Fruit fly (Drosophila melanogaster): ENCODE results near the gene Cp19.

Cp19 gene

DNA sequence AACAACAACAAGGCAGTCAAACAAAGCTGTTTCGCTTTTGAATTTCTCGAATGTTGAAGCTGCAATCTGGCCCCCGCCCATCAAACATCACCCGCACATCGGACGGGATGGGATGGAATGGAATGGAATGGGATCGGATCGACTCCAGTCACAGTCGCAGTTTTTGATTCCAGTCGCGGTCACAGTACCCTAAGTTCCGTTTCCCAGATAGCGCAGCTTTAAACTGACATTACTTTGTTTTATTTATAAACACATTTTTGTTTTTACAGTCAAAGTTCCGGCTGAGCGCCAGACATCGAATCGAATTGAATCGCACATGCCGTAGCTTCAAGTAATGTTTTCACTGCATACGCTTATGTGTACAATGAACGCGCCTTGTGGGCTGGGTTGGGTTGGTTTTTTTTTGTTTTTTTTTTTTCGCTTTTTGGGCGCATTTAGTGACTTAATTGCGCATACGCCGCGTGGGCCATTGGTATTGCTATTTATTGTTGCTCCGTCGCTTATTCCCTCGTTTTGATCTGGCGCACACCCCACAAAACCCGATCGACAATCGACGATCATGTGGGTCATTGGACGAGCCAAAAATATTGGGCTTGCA, 40.9 kb upstream of the Cp19 start (continued):
- TF ChIP-seq pan (optimal IDR thresholded peaks at IDR 0.05) (no peak), pan (GFP tag; optimal IDR thresholded peaks at IDR 0.05 in 1 of 2, IDR thresholded peaks at IDR 0.05 in 1 of 2) (peak in 1 of 2 experiments; percentile 24), eyg (GFP tag; optimal IDR thresholded peaks at IDR 0.05) (peak; percentile 15), repo (GFP tag; optimal IDR thresholded peaks at IDR 0.05) (no peak), Hr51 (GFP tag; optimal IDR thresholded peaks at IDR 0.05) (no peak), CG11085 (GFP tag; IDR thresholded peaks at IDR 0.05) (no peak), Ets65A (GFP tag) (peak; percentile 68), grau (tag; optimal IDR thresholded peaks at IDR 0.05) (no peak), CG17912 (GFP tag; optimal IDR thresholded peaks at IDR 0.05) (no peak), CG9932 (GFP tag; IDR thresholded peaks at IDR 0.05) (0 out of 2 replicates have a peak, but pooled peaks have one; percentile 7), CG9609 (GFP tag; optimal IDR thresholded peaks at IDR 0.05) (no peak), nom (GFP tag; optimal IDR thresholded peaks at IDR 0.05) (peak; percentile 5), Stat92E (GFP tag; optimal IDR thresholded peaks at IDR 0.05) (no peak), CG7372 (GFP tag; IDR thresholded peaks at IDR 0.05) (peak; percentile 32; the same call in 1 of the 2 replicates), chinmo (GFP tag; IDR thresholded peaks at IDR 0.05; ENCODE audit: partially characterized antibody) (peak; percentile 76; the same call in 1 of the 4 replicates), pfk (GFP tag; optimal IDR thresholded peaks at IDR 0.05) (peak; percentile 71)

DNA sequence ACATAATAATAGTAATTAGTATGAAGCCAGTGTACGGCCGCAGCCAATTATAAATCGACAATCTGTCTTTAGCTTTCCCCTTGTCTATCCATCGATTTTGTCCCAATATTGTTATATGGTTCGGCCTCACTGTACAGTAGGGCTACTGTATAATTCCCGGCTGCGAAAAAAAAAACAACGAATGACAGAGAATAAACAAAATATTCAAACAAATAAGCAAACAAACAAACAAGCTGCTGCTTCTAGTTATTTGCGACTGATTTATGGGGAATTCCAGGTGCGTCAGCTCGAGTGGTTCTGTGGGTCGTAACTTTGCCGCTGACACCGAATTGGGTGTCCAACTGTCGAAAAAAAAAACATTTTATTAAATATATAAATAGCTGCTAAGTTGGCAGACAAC, 40.0 kb upstream of the Cp19 start:
- TF ChIP-seq CG3281 (GFP tag; optimal IDR thresholded peaks at IDR 0.05) = peak; percentile 59
- TF ChIP-seq CG13296 (GFP tag; optimal IDR thresholded peaks at IDR 0.05) = peak; percentile 78
- peak; percentile 80 for TF ChIP-seq CG15514 (GFP tag; optimal IDR thresholded peaks at IDR 0.05)
- TF ChIP-seq Jarid2 (GFP tag; optimal IDR thresholded peaks at IDR 0.05) = peak; percentile 29
- TF ChIP-seq CG15696 (tag; optimal IDR thresholded peaks at IDR 0.05) = peak; percentile 51
- peak; percentile 40 for TF ChIP-seq her (GFP tag; optimal IDR thresholded peaks at IDR 0.05)
- TF ChIP-seq Pdp1 (GFP tag; optimal IDR thresholded peaks at IDR 0.05) = peak in 1 of 2 experiments; percentile 42
- peak; percentile 42 for TF ChIP-seq fd3F (GFP tag; optimal IDR thresholded peaks at IDR 0.05)
- 0 out of 2 replicates have a peak, but pooled peaks have one; percentile 7 for TF ChIP-seq slbo (GFP tag; IDR thresholded peaks at IDR 0.05)
- peak; percentile 4 for TF ChIP-seq CG18476 (GFP tag; optimal IDR thresholded peaks at IDR 0.05)
- peak; percentile 53; the same call in 1 of the 3 replicates for TF ChIP-seq CG11456 (GFP tag; IDR thresholded peaks at IDR 0.05)
- TF ChIP-seq CG15269 (tag; optimal IDR thresholded peaks at IDR 0.05) = peak; percentile 21
- TF ChIP-seq hkb (optimal IDR thresholded peaks at IDR 0.05) = no peak
- TF ChIP-seq hkb (GFP tag; IDR thresholded peaks at IDR 0.05) = 0 out of 2 replicates have a peak, but pooled peaks have one; percentile 44
- TF ChIP-seq CG13624 (GFP tag; optimal IDR thresholded peaks at IDR 0.05) = no peak
- TF ChIP-seq shn (GFP tag; optimal IDR thresholded peaks at IDR 0.05) = no peak
- TF ChIP-seq nau (GFP tag; optimal IDR thresholded peaks at IDR 0.05) = peak; percentile 11
- no peak for TF ChIP-seq D (optimal IDR thresholded peaks at IDR 0.05)
- TF ChIP-seq D (GFP tag; optimal IDR thresholded peaks at IDR 0.05) = peak; percentile 15
- no peak for TF ChIP-seq cad (GFP tag; optimal IDR thresholded peaks at IDR 0.05)
- TF ChIP-seq PHDP (tag; optimal IDR thresholded peaks at IDR 0.05) = peak; percentile 47
- no peak for TF ChIP-seq Scr (GFP tag; IDR thresholded peaks at IDR 0.05; ENCODE audit: partially characterized antibody)
- TF ChIP-seq knrl (GFP tag; IDR thresholded peaks at IDR 0.05; ENCODE audit: partially characterized antibody) = no peak
- peak; percentile 81 for TF ChIP-seq CG12071 (GFP tag; optimal IDR thresholded peaks at IDR 0.05)
- TF ChIP-seq CG1603 (tag; optimal IDR thresholded peaks at IDR 0.05) = peak; percentile 14
- peak; percentile 57 for TF ChIP-seq CrebB (tag; optimal IDR thresholded peaks at IDR 0.05)
- TF ChIP-seq Hey (tag; optimal IDR thresholded peaks at IDR 0.05) = peak; percentile 23
- no peak for TF ChIP-seq HLH4C (GFP tag; IDR thresholded peaks at IDR 0.05; ENCODE audit: partially characterized antibody)
- TF ChIP-seq Hr3 (GFP tag; optimal IDR thresholded peaks at IDR 0.05) = no peak
- no peak for TF ChIP-seq fd96Cb (tag; optimal IDR thresholded peaks at IDR 0.05)
- TF ChIP-seq CG6683 (GFP tag; optimal IDR thresholded peaks at IDR 0.05) = peak; percentile 46
- peak; percentile 42; the same call in 1 of the 3 replicates for TF ChIP-seq zfh1 (GFP tag; IDR thresholded peaks at IDR 0.05)
- no peak for TF ChIP-seq chif (GFP tag; optimal IDR thresholded peaks at IDR 0.05)
